Fruit fly (Drosophila melanogaster) whole organism, pupa: Measurements from ENCODE around the gene CG7943.

Experiments
- CG10348 ChIP-seq: fragments of 200-800 bp; sonication (Bioruptor generic); IDR thresholded peaks from 2 replicates; pipeline ENCODE4 v1.3.6; 2022; ENCODE audit warnings: missing biosample characterization, missing genetic modification characterization
- CG32121 ChIP-seq: fragments of 200-800 bp; sonication (Bioruptor generic); IDR thresholded peaks from 2 replicates; pipeline ENCODE4 v1.3.6; 2022; ENCODE audit warnings: missing biosample characterization, missing genetic modification characterization
- CG34367 ChIP-seq: fragments of 200-800 bp; sonication (Bioruptor generic); optimal IDR thresholded peaks from 2 replicates; lab custom pipeline; 2018; ENCODE audit warnings: missing biosample characterization, mild to moderate bottlenecking, missing genetic modification characterization
- CG8159 ChIP-seq: fragments of 200-800 bp; sonication (Bioruptor generic); optimal IDR thresholded peaks from 3 replicates; lab custom pipeline; 2018; ENCODE audit warnings: missing biosample characterization, mild to moderate bottlenecking, missing genetic modification characterization, moderate library complexity
- CG8301 ChIP-seq: fragments of 200-800 bp; sonication (Bioruptor generic); optimal IDR thresholded peaks from 2 replicates; lab custom pipeline; 2018; ENCODE audit warnings: missing biosample characterization, mild to moderate bottlenecking, missing genetic modification characterization
- D1 ChIP-seq: fragments of 200-800 bp; sonication (Bioruptor generic); optimal IDR thresholded peaks from 2 replicates; lab custom pipeline; 2018; ENCODE audit warnings: missing biosample characterization, mild to moderate bottlenecking, missing genetic modification characterization, moderate library complexity
- EcR ChIP-seq: fragments of 200-800 bp; sonication (Bioruptor generic); optimal IDR thresholded peaks from 3 replicates; lab custom pipeline; 2019; ENCODE audit warnings: missing biosample characterization, missing genetic modification characterization, mild to moderate bottlenecking, moderate library complexity, missing genetic modification reagents
- Ets98B ChIP-seq: fragments of 200-800 bp; sonication (Bioruptor generic); IDR thresholded peaks from 2 replicates; pipeline ENCODE4 v1.3.6; 2022; ENCODE audit warnings: missing biosample characterization, missing genetic modification characterization
- Pif1A ChIP-seq: fragments of 200-800 bp; sonication (Bioruptor generic); optimal IDR thresholded peaks from 3 replicates; lab custom pipeline; 2016; ENCODE audit warnings: missing biosample characterization, missing genetic modification characterization
- Pif1B ChIP-seq: fragments of 200-800 bp; sonication (Bioruptor generic); optimal IDR thresholded peaks from 3 replicates; lab custom pipeline; 2016; ENCODE audit warnings: missing biosample characterization, missing genetic modification characterization
- gl ChIP-seq: fragments of 200-800 bp; sonication (Bioruptor generic); optimal IDR thresholded peaks from 2 replicates; lab custom pipeline; 2018; ENCODE audit warnings: missing biosample characterization, mild to moderate bottlenecking, missing genetic modification characterization

DNA sequence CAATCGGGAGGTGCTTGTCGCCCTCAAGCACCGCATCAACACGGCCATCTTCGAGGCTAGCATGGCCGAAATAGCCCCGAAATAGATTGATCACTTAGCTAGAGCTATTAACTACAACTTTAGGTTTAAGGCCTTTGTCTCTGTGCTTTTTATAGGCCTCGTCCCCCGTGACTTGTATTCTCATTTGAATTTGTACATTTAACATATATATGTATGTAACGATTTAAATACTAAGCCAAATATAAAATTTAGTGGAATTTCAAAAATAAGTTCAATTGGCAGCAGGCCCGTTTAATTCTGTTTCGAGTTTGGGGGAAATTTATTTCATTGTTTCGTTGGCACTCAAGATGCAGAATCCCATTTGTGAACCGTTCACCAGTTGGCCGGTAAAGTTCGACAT lies 46.8 kb upstream of the CG7943 start, which contains the start of gene CG34298:
- TF ChIP-seq CG8159: no peak
- TF ChIP-seq EcR (GFP tag; lab: Kevin White, UChicago): no peak
- TF ChIP-seq CG32121 (GFP tag; lab: Robert Waterston, UW): no peak
- TF ChIP-seq CG34367 (tag; lab: Kevin White, UChicago): no peak
- TF ChIP-seq CG8301: no peak
- TF ChIP-seq Pif1B: no peak
- TF ChIP-seq gl (tag; lab: Kevin White, UChicago): no peak
- TF ChIP-seq Pif1A (GFP tag; lab: Kevin White, UChicago): no peak
- TF ChIP-seq D1 (tag; lab: Kevin White, UChicago): no peak
- TF ChIP-seq CG10348 (GFP tag; lab: Robert Waterston, UW): no peak
- TF ChIP-seq Ets98B (GFP tag; lab: Robert Waterston, UW): no peak
